Worm (Caenorhabditis elegans): Measurements from ENCODE around the gene irg-5.

irg-5 gene

DNA sequence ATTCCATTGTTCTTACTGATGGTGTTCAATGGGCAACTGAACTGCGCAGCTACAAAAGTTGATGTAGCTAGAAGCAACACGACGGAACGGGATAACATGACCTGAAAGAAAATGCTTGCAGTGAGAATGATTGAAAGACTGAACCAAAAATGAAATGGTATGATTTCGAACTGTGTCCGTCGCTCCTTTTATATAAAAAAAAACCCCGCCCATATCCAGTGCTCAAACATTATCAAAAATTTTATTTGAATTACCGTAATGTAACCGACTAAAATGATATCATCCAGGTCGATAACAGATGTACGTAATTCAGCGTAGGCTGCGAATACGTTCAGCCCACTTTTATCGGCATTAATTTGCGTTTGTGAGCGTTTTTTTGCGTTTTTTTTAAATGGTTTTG lies at the start of gene irg-5:
Gene irg-5 (minus strand): TSS at position 101 of the 400 bp plus-strand sequence.
- TF ChIP-seq W03F9.2 (tag; optimal IDR thresholded peaks at IDR 0.05) (no peak), him-1 (tag; optimal IDR thresholded peaks at IDR 0.05) (no peak), dao-5 (tag; optimal IDR thresholded peaks at IDR 0.05) (no peak)

DNA sequence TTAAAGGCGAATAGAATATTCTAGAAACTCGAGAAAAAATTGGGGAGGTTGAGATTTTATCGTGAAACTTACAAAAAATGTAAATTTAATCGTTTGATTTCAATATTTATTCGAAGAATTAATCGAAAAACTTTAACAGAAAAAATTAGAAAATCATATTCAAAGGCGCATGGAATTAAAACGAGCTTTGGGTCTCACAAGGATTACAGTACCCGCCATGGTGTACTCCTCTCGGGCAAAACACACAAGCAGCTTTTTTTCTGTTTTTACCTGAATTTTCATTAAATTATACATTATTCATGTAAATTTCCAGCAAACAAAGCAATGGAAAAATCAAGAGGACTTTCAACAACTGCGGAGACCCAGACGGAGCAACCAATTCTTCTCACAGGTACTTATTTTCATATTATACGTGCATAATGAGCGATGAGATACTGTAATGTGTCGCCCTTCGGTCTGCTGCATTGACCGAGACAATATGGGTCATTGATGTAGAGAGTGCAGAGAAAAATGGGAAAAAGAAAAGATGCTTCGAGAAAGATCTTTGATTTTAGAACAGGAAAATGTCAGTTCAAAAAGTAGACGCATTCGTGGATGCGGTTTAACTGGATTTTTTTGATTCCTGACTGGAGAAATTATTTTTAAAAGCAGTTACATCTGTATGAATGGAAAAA lies 49.1 kb upstream of the irg-5 start, which contains the start of the genes F53C11.4 and F53C11.5:
Gene F53C11.4 (minus strand): TSS at position 128 of the 674 bp plus-strand sequence.
Gene F53C11.5 (plus strand): TSS at position 325 of the 674 bp plus-strand sequence.
- TF ChIP-seq W03F9.2 (tag; optimal IDR thresholded peaks at IDR 0.05), result peak; percentile 3
- TF ChIP-seq him-1 (tag; optimal IDR thresholded peaks at IDR 0.05), result no peak
- no peak for TF ChIP-seq dao-5 (tag; optimal IDR thresholded peaks at IDR 0.05)

DNA sequence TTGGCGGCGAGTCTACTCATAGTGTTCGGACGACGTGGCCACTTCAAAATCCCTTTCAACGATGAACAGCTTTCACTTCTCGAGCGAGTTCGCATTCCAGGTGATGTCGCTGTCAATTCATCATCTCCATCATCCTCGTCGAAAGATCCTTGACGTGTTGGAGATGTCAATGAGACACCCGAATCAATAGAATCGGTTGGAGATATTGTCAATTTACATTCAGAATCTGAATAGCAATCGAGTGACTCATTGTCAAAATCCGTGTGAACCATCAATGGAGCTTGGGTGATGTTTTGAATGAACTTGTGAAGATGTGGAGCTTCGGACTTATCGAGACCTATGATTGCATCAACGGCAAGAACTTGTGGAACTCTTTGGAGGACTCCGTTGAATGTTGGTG lies 47.5 kb upstream of the irg-5 start:
- TF ChIP-seq W03F9.2 (tag; optimal IDR thresholded peaks at IDR 0.05), result no peak
- no peak for TF ChIP-seq dao-5 (tag; optimal IDR thresholded peaks at IDR 0.05)
- TF ChIP-seq him-1 (tag; optimal IDR thresholded peaks at IDR 0.05), result no peak

DNA sequence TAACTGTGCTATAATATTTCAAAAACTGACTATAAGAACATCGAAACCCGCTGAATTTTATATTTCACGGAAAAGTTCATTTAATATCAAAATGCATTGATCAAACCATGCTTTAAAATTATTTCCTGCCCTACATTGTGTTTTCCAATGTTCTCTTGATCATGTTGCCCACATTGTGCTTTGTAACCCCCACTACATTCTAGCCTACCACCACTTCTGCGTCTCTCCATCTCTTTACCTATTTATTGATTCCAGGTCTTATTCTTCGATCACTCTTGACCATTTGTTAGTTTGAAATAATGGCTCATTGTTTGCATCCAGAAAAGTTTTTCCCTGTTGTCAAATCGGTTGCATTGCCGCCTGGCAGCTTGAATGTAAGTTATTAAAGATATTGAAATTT lies 43.9 kb upstream of the irg-5 start, which contains the start of gene decr-1.1:
Gene decr-1.1 (plus strand): TSS at position 210 of the 400 bp plus-strand sequence.
- TF ChIP-seq W03F9.2 (tag; optimal IDR thresholded peaks at IDR 0.05) (no peak), dao-5 (tag; optimal IDR thresholded peaks at IDR 0.05) (no peak), him-1 (tag; optimal IDR thresholded peaks at IDR 0.05) (no peak)

DNA sequence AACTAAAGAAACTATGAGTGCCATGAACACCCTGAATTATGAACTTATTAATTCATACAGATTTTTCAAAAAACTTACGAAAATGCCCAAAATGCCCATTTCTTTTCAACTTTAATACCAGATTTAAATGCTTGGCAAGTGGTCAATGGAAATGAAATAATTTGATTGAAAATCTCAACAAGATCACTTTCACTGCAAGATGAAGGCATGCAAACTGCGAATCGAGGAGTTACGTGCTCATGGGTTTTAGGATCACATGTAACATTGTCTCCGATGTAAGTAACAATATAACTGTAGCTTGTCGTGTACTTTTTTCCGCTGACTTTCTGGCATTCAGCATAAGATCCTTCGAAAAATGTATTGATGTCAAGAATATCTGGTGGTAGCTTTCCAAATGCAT lies 42.6 kb upstream of the irg-5 start:
- TF ChIP-seq him-1 (tag; optimal IDR thresholded peaks at IDR 0.05) (no peak), dao-5 (tag; optimal IDR thresholded peaks at IDR 0.05) (no peak), W03F9.2 (tag; optimal IDR thresholded peaks at IDR 0.05) (no peak)

DNA sequence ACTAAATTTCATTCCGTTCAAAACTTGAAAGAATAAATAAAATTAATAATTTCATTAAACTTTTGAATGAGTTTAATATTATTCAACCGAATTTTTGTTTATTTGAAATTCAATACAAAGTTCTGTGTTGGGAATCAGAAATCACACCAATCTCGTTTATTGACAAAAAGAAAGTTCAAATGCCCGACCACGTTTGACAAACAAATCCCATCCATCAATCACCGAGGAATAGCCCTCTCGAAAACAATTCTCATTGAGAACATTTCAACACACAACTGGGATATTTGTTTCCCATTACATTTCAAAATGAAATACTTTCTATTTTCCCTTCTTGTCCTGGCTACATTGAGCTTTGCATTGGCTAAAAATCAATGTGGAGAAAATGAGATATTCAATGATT lies 39.6 kb upstream of the irg-5 start, which contains the start of gene F53C11.9:
Gene F53C11.9 (plus strand): TSS at position 159 of the 400 bp plus-strand sequence.
- TF ChIP-seq W03F9.2 (tag; optimal IDR thresholded peaks at IDR 0.05), result no peak
- no peak for TF ChIP-seq him-1 (tag; optimal IDR thresholded peaks at IDR 0.05)
- no peak for TF ChIP-seq dao-5 (tag; optimal IDR thresholded peaks at IDR 0.05)

DNA sequence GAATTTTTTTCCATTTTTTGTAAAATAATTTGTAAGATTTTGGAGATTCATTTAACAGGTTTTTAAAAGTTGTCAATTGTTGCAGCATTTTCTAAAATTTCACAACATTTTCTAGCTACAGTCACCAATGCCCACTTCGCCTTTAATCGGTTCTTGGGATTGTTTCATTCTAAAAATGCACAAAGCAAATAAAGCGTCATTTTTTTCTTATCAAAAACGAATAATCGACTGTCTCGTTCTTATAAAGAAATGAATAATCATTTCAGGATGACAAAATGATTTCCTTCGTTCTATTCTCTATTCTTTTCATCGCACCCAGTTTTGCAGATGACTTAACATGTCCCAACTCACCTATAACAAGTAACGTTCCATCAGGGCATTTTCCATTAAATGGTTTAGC lies 37.3 kb upstream of the irg-5 start, which contains the start of gene F53C11.1:
Gene F53C11.1 (plus strand): TSS at position 268 of the 400 bp plus-strand sequence.
- no peak for TF ChIP-seq dao-5 (tag; optimal IDR thresholded peaks at IDR 0.05)
- no peak for TF ChIP-seq W03F9.2 (tag; optimal IDR thresholded peaks at IDR 0.05)
- no peak for TF ChIP-seq him-1 (tag; optimal IDR thresholded peaks at IDR 0.05)

DNA sequence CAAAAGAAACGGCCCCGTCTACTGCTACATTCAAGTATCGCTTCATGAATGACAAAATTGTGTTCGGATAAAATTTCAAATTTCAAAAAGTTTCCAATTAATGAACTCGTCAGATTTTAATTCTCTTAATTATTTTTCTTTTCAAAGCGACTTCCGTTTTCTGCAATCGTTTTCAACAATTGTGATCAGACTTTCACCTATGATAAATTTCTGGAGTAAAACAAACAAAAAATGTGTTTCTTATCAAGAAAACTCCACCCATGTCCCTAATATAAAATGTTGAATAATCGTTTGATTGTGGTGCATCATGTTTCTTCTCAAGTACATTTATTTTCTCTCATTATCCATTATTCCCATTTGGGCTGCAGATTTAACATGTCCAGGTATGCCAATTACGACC lies 32.9 kb upstream of the irg-5 start, which contains the start of gene F20G2.5:
Gene F20G2.5 (plus strand): TSS at position 301 of the 400 bp plus-strand sequence.
- TF ChIP-seq him-1 (tag; optimal IDR thresholded peaks at IDR 0.05) (no peak), dao-5 (tag; optimal IDR thresholded peaks at IDR 0.05) (no peak), W03F9.2 (tag; optimal IDR thresholded peaks at IDR 0.05) (no peak)

DNA sequence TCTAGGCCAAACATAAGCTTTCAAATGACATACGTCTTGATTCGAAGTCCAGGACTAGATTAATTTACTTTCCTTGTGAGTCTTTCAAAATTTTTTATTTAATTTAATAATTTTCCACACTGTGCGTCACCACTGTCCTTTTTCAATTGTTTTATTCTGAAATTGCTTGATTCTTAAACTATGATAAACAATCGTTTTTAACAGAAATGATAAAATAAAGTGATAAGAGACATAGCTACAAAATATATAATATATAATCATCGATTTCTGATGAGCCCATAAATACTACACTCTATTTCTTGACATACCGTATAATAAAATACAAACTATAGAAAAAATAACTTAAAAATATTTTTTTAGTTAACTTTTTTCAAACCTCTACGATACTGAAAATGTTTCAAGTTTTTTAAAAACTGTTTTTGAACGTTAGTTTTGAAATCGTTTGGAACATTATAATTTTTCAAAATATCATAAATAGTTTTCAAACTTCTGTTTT lies 30.7 kb upstream of the irg-5 start, which contains the start of gene nas-24:
Gene nas-24 (plus strand): TSS at position 446 of the 496 bp plus-strand sequence.
- TF ChIP-seq W03F9.2 (tag; optimal IDR thresholded peaks at IDR 0.05) (no peak), him-1 (tag; optimal IDR thresholded peaks at IDR 0.05) (no peak), dao-5 (tag; optimal IDR thresholded peaks at IDR 0.05) (no peak)

DNA sequence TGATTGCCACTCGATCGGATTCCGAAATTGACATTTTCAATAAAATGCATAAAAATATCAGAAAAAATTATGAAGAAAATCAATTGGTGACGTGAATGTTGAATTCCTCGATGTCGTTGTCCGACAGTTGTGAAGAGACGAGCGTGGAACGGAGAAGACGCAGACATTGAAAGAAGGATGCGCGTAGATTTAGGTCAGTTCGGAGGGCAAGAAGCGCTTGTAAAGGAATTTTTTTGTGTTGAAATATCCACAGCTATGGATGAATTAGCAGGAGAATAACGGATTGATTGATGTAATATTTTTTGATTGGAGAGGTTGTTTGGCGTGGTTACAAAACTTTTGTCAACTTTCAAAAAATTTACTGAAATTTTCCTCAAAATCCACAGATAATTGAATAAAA lies 30.1 kb upstream of the irg-5 start, which contains the start of gene F20G2.3:
Gene F20G2.3 (minus strand): TSS at position 101 of the 400 bp plus-strand sequence.
- TF ChIP-seq him-1 (tag; optimal IDR thresholded peaks at IDR 0.05) (no peak), W03F9.2 (tag; optimal IDR thresholded peaks at IDR 0.05) (no peak), dao-5 (tag; optimal IDR thresholded peaks at IDR 0.05) (no peak)

DNA sequence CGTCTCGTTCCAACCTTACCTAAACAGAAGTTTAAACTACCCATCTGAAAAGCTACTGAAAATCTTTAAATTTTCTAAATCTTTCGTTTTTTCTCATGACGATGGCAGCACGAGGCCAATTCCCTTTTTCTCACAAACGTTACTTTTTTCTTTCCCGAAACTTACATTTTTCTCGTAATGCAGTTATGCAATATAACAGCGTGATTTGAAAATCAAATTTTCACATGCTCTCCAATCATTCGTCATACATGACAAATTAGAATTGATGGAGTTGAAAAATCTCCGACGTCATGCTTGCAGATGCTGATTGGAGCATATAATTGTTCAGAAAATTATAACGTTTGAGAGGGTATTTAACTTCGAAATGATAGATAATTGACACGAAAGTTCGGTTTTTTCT lies 25.4 kb upstream of the irg-5 start:
- no peak for TF ChIP-seq W03F9.2 (tag; optimal IDR thresholded peaks at IDR 0.05)
- no peak for TF ChIP-seq him-1 (tag; optimal IDR thresholded peaks at IDR 0.05)
- no peak for TF ChIP-seq dao-5 (tag; optimal IDR thresholded peaks at IDR 0.05)

DNA sequence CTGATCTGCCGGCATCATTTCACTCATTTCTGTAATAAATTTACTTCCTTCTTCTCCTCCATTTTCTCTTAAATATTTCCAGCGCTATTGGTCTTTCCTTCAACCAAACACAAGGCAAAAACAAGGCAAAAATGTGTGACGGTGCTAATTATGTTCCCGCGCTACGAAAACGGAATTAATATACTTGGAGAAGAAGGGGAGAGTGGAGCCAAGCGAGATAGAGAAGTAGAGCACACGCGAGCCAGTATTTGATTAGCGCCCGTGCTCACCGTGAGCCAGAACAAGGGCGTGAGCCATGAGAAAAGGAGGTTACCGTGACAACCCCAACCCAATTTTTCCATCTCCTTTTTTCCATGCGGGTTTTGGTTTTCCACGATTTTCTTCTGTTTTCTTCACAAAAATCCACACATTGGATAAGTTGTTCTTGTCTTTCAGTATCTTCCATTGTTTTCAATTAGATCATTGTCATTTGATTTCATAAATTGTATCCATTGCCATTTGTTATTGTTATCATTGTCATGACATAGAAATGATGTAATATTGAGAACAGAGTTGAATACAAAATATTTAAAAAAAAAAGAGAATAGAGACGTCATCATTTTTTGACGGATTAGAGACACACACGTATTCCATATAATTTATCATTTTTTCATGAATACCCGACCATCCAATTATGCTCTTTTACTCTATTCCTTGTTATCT lies 24.3 kb upstream of the irg-5 start, which contains the start of gene F20G2.6:
Gene F20G2.6 (plus strand): TSS at position 652 of the 702 bp plus-strand sequence.
- TF ChIP-seq dao-5 (tag; optimal IDR thresholded peaks at IDR 0.05) (no peak), W03F9.2 (tag; optimal IDR thresholded peaks at IDR 0.05) (no peak), him-1 (tag; optimal IDR thresholded peaks at IDR 0.05) (no peak)

DNA sequence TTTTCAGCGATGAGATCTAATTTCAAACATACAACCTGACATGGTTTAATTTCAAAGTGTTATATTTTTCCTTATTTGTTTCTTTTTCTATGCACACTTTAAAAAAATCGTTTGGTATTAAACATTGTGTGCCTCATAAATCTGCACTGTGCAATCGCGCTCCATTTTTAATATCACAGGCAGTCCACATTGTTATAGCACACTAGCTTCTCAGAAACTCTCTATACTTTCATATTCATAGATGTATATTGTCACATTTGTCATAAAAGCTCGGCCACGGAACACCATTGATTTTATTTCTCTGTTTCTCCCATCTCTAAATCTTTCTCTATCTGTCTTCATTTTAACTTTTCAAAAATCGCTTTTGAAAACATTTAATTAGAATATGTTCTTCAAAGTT lies 19.1 kb upstream of the irg-5 start:
- no peak for TF ChIP-seq W03F9.2 (tag; optimal IDR thresholded peaks at IDR 0.05)
- TF ChIP-seq him-1 (tag; optimal IDR thresholded peaks at IDR 0.05), result no peak
- TF ChIP-seq dao-5 (tag; optimal IDR thresholded peaks at IDR 0.05), result no peak
